Worm (Caenorhabditis elegans) whole organism, young adult: ENCODE measurements around the gene F54D10.4.

Experiments used
- C17E4.6 ChIP-seq: fragments of 200-800 bp; sonication (Bioruptor generic); IDR thresholded peaks from 2 replicates; pipeline ENCODE4 v1.3.6; 2022; ENCODE audit warnings: missing genetic modification reagents, missing genetic modification characterization, missing compliant biosample characterization
- D2030.7 ChIP-seq: fragments of 200-800 bp; sonication (Bioruptor generic); IDR thresholded peaks from 2 replicates; pipeline ENCODE4 v1.3.6; 2022; ENCODE audit warnings: missing genetic modification reagents, missing genetic modification characterization, missing compliant biosample characterization
- F23B12.7 ChIP-seq: sonication (generic microtip); optimal IDR thresholded peaks from 2 replicates; lab custom pipeline; 2017; ENCODE audit warnings: missing genetic modification characterization, mild to moderate bottlenecking, missing compliant biosample characterization, antibody characterized with exemption, moderate library complexity; ENCODE audit not compliant: insufficient read depth
- F52B5.7 ChIP-seq: sonication (generic microtip); optimal IDR thresholded peaks from 2 replicates; lab custom pipeline; 2016; ENCODE audit warnings: mild to moderate bottlenecking, missing genetic modification characterization, missing compliant biosample characterization
- K12H6.12 ChIP-seq: fragments of 200-800 bp; sonication (Bioruptor generic); optimal IDR thresholded peaks from 2 replicates; lab custom pipeline; 2018; ENCODE audit warnings: mild to moderate bottlenecking, missing genetic modification characterization, missing compliant biosample characterization
- Y53G8AR.9 ChIP-seq: fragments of 200-800 bp; sonication (Bioruptor generic); conservative IDR thresholded peaks from 2 replicates; pipeline ENCODE4 v1.3.6; 2022; ENCODE audit warnings: missing genetic modification reagents, missing genetic modification characterization, missing compliant biosample characterization
- Y67H2A.10 ChIP-seq: fragments of 200-800 bp; sonication (Bioruptor generic); conservative IDR thresholded peaks from 2 replicates; pipeline ENCODE4 v1.3.6; 2022; ENCODE audit warnings: missing genetic modification reagents, missing genetic modification characterization, missing compliant biosample characterization
- ZK185.1 ChIP-seq: sonication (generic microtip); optimal IDR thresholded peaks from 2 replicates; lab custom pipeline; 2016; ENCODE audit warnings: mild to moderate bottlenecking, missing genetic modification characterization, missing compliant biosample characterization; ENCODE audit not compliant: poor library complexity, severe bottlenecking
- attf-3 ChIP-seq: fragments of 200-800 bp; sonication (Bioruptor generic); conservative IDR thresholded peaks from 2 replicates; pipeline ENCODE4 v1.3.6; 2022; ENCODE audit warnings: missing genetic modification reagents, missing genetic modification characterization, missing compliant biosample characterization
- attf-5 ChIP-seq: fragments of 200-800 bp; sonication (Bioruptor generic); optimal IDR thresholded peaks from 2 replicates; lab custom pipeline; 2018; ENCODE audit warnings: mild to moderate bottlenecking, missing genetic modification characterization, missing compliant biosample characterization
- bed-1 ChIP-seq: fragments of 200-800 bp; sonication (Bioruptor generic); IDR thresholded peaks from 2 replicates; pipeline ENCODE4 v1.3.6; 2022; ENCODE audit warnings: missing genetic modification reagents, missing genetic modification characterization, missing compliant biosample characterization
- bed-2 ChIP-seq: fragments of 200-800 bp; sonication (Bioruptor generic); IDR thresholded peaks from 2 replicates; pipeline ENCODE4 v1.3.6; 2022; ENCODE audit warnings: missing genetic modification reagents, missing genetic modification characterization, missing compliant biosample characterization
- ccch-3 ChIP-seq: fragments of 200-800 bp; sonication (Bioruptor generic); optimal IDR thresholded peaks from 2 replicates; lab custom pipeline; 2018; ENCODE audit warnings: mild to moderate bottlenecking, missing genetic modification characterization, missing compliant biosample characterization
- cebp-2 ChIP-seq: fragments of 200-800 bp; sonication (Bioruptor generic); IDR thresholded peaks from 2 replicates; pipeline ENCODE4 v1.3.6; 2022; ENCODE audit warnings: missing genetic modification characterization, missing compliant biosample characterization
- ceh-40 ChIP-seq: fragments of 200-800 bp; sonication (Bioruptor generic); IDR thresholded peaks from 2 replicates; pipeline ENCODE4 v1.3.6; 2022; ENCODE audit warnings: missing genetic modification characterization, missing compliant biosample characterization
- ceh-58 ChIP-seq: fragments of 200-800 bp; sonication (Bioruptor generic); IDR thresholded peaks from 2 replicates; pipeline ENCODE4 v1.3.6; 2022; ENCODE audit warnings: missing genetic modification characterization, missing compliant biosample characterization
- dox-1 ChIP-seq: fragments of 200-800 bp; sonication (Bioruptor generic); IDR thresholded peaks from 2 replicates; pipeline ENCODE4 v1.3.6; 2022; ENCODE audit warnings: missing genetic modification reagents, missing genetic modification characterization, missing compliant biosample characterization
- him-1 ChIP-seq: sonication (generic microtip); optimal IDR thresholded peaks from 2 replicates; lab custom pipeline; 2016; ENCODE audit warnings: missing genotype, missing genetic modification reagents, missing genetic modification characterization, missing compliant biosample characterization
- hmg-1.2 ChIP-seq: fragments of 200-800 bp; sonication (Bioruptor generic); IDR thresholded peaks from 2 replicates; pipeline ENCODE4 v1.3.6; 2022; ENCODE audit warnings: missing genetic modification reagents, missing genetic modification characterization, missing compliant biosample characterization
- hrde-1 ChIP-seq: sonication (generic microtip); optimal IDR thresholded peaks from 2 replicates; lab custom pipeline; 2016; ENCODE audit warnings: missing genetic modification characterization, mild to moderate bottlenecking, missing compliant biosample characterization, moderate library complexity, missing genotype, missing genetic modification reagents, borderline replicate concordance
- hsf-1 ChIP-seq: fragments of 200-800 bp; sonication (Bioruptor generic); IDR thresholded peaks from 2 replicates; pipeline ENCODE4 v1.3.6; 2022; ENCODE audit warnings: missing genetic modification reagents, missing genetic modification characterization, missing compliant biosample characterization
- lin-40 ChIP-seq: sonication (generic microtip); optimal IDR thresholded peaks from 2 replicates; lab custom pipeline; 2016; ENCODE audit warnings: missing genetic modification characterization, mild to moderate bottlenecking, missing compliant biosample characterization, missing genotype, missing genetic modification reagents
- lin-54 ChIP-seq: fragments of 200-800 bp; sonication (Bioruptor generic); optimal IDR thresholded peaks from 2 replicates; lab custom pipeline; 2018; ENCODE audit warnings: mild to moderate bottlenecking, missing genetic modification characterization, missing compliant biosample characterization
- lsy-27 ChIP-seq: sonication (generic microtip); optimal IDR thresholded peaks from 2 replicates; lab custom pipeline; 2017; ENCODE audit warnings: missing genetic modification characterization, mild to moderate bottlenecking, missing compliant biosample characterization, antibody characterized with exemption, missing genotype, borderline replicate concordance; ENCODE audit not compliant: insufficient read depth
- madf-10 ChIP-seq: sonication (generic microtip); optimal IDR thresholded peaks from 2 replicates; lab custom pipeline; 2016; ENCODE audit warnings: mild to moderate bottlenecking, missing genetic modification characterization, missing compliant biosample characterization
- nfyb-1 ChIP-seq: fragments of 200-800 bp; sonication (Bioruptor generic); IDR thresholded peaks from 2 replicates; pipeline ENCODE4 v1.3.6; 2022; ENCODE audit warnings: missing genetic modification reagents, missing genetic modification characterization, missing compliant biosample characterization
- nhr-80 ChIP-seq: sonication (generic microtip); optimal IDR thresholded peaks from 2 replicates; lab custom pipeline; 2016; ENCODE audit warnings: missing genetic modification characterization, missing compliant biosample characterization
- pbrm-1 ChIP-seq: fragments of 200-800 bp; sonication (Bioruptor generic); IDR thresholded peaks from 2 replicates; pipeline ENCODE4 v1.3.6; 2022; ENCODE audit warnings: missing genetic modification reagents, missing genetic modification characterization, missing compliant biosample characterization
- pha-4 ChIP-seq: fragments of 150-350 bp; sonication (generic microtip); optimal IDR thresholded peaks from 2 replicates; lab custom pipeline; 2014; ENCODE audit warnings: missing biosample characterization, missing genetic modification reagents, missing genetic modification characterization
- sdz-38 ChIP-seq: sonication (generic microtip); optimal IDR thresholded peaks from 2 replicates; lab custom pipeline; 2016; ENCODE audit warnings: missing genotype, missing genetic modification characterization, missing compliant biosample characterization
- snpc-4 ChIP-seq, 5 experiments: fragments of 150-350 bp in 1 of 5; sonication (generic microtip) in 4 of 5; optimal IDR thresholded peaks; 2 replicates each; lab custom pipeline; 2014 to 2018; ENCODE audit warnings: missing genetic modification characterization in 5 of 5, missing biosample characterization in 3 of 5, antibody characterized with exemption in 2 of 5, mild to moderate bottlenecking in 2 of 5, missing compliant biosample characterization in 2 of 5, missing genotype in 2 of 5, moderate library complexity in 2 of 5, missing genetic modification reagents in 1 of 5
- somi-1 ChIP-seq: fragments of 200-800 bp; sonication (Bioruptor generic); optimal IDR thresholded peaks from 2 replicates; lab custom pipeline; 2018; ENCODE audit warnings: mild to moderate bottlenecking, missing genetic modification characterization, missing compliant biosample characterization
- sptf-2 ChIP-seq: fragments of 200-800 bp; sonication (Bioruptor generic); optimal IDR thresholded peaks from 2 replicates; lab custom pipeline; 2018; ENCODE audit warnings: mild to moderate bottlenecking, missing genetic modification characterization, missing compliant biosample characterization
- tbp1 ChIP-seq: fragments of 200-800 bp; sonication (Bioruptor generic); optimal IDR thresholded peaks from 2 replicates; lab custom pipeline; 2018; ENCODE audit warnings: mild to moderate bottlenecking, missing genetic modification characterization, missing compliant biosample characterization
- tbx-9 ChIP-seq: sonication (generic microtip); optimal IDR thresholded peaks from 2 replicates; lab custom pipeline; 2016; ENCODE audit warnings: borderline replicate concordance, missing genetic modification characterization, inconsistent platforms, missing compliant biosample characterization
- tlf-1 ChIP-seq: fragments of 200-800 bp; sonication (Bioruptor generic); optimal IDR thresholded peaks from 2 replicates; lab custom pipeline; 2018; ENCODE audit warnings: mild to moderate bottlenecking, missing genetic modification characterization, missing compliant biosample characterization
- zim-3 ChIP-seq: sonication (generic microtip); optimal IDR thresholded peaks from 2 replicates; lab custom pipeline; 2017; ENCODE audit warnings: mild to moderate bottlenecking, missing genetic modification characterization, moderate library complexity, missing compliant biosample characterization
- ztf-25 ChIP-seq: fragments of 200-800 bp; sonication (Bioruptor generic); IDR thresholded peaks from 2 replicates; pipeline ENCODE4 v1.3.6; 2022; ENCODE audit warnings: missing genetic modification reagents, missing genetic modification characterization, missing compliant biosample characterization

The F54D10.4 gene

ce11 chrII:3829623-3830022, 22.8 kb upstream of the F54D10.4 start:
- TF ChIP-seq ceh-40 (no peak), pbrm-1 (GFP tag; lab: Robert Waterston, UW) (no peak), madf-10 (no peak), attf-3 (GFP tag; lab: Robert Waterston, UW) (no peak), tlf-1 (GFP tag; lab: Kevin White, UChicago) (no peak), tbx-9 (no peak), somi-1 (GFP tag; lab: Kevin White, UChicago) (no peak), dox-1 (no peak), sdz-38 (no peak), attf-5 (GFP tag; lab: Kevin White, UChicago) (no peak), bed-1 (GFP tag; lab: Robert Waterston, UW) (no peak), bed-2 (GFP tag; lab: Robert Waterston, UW) (no peak), ceh-58 (GFP tag; lab: Robert Waterston, UW) (no peak), him-1 (no peak)
- TF ChIP-seq, all 124 proteins: peak for 0

ce11 chrII:3827801-3828200, 20.9 kb upstream of the F54D10.4 start, which contains the start of gene F54D10.8:
F54D10.8 (minus strand) TSS chrII:3827901.
- no peak for TF ChIP-seq ccch-3 (GFP tag; lab: Kevin White, UChicago)
- no peak for TF ChIP-seq K12H6.12 (tag; lab: Kevin White, UChicago)
- no peak for TF ChIP-seq zim-3
- TF ChIP-seq ZK185.1 (tag; lab: Kevin White, UChicago) = no peak
- no peak for TF ChIP-seq C17E4.6 (GFP tag; lab: Robert Waterston, UW)
- TF ChIP-seq D2030.7 (GFP tag; lab: Robert Waterston, UW) = no peak
- no peak for TF ChIP-seq Y53G8AR.9 (GFP tag; lab: Robert Waterston, UW)
- TF ChIP-seq hmg-1.2 (GFP tag; lab: Robert Waterston, UW) = no peak
- TF ChIP-seq sptf-2 (GFP tag; lab: Kevin White, UChicago) = no peak
- TF ChIP-seq nhr-80 (tag; lab: Kevin White, UChicago) = no peak
- TF ChIP-seq pbrm-1 (GFP tag; lab: Robert Waterston, UW) = no peak
- no peak for TF ChIP-seq tbp1 (GFP tag; lab: Kevin White, UChicago)
- TF ChIP-seq snpc-4 (GFP tag; optimal IDR thresholded peaks at IDR 0.05; lab: Kevin White, UChicago) = no peak
- TF ChIP-seq snpc-4 (tag; optimal IDR thresholded peaks at IDR 0.05; lab: Kevin White, UChicago) = no peak
- TF ChIP-seq cebp-2 (GFP tag; lab: Robert Waterston, UW) = no peak
- no peak for TF ChIP-seq F52B5.7 (tag; lab: Kevin White, UChicago)
- no peak for TF ChIP-seq hsf-1 (GFP tag; lab: Robert Waterston, UW)
- TF ChIP-seq ztf-25 (GFP tag; lab: Robert Waterston, UW) = no peak
- no peak for TF ChIP-seq lin-40 (tag; lab: Kevin White, UChicago)
- no peak for TF ChIP-seq pha-4 (tag; lab: Kevin White, UChicago)
- no peak for TF ChIP-seq hrde-1

ce11 chrII:3823855-3824254, 17.0 kb upstream of the F54D10.4 start, which contains the start of gene skr-15:
skr-15 (plus strand) TSS chrII:3824155.
- TF ChIP-seq Y67H2A.10 = no peak
- TF ChIP-seq lsy-27 (tag; lab: Kevin White, UChicago) = no peak
- TF ChIP-seq F23B12.7 (tag; lab: Kevin White, UChicago) = no peak
- TF ChIP-seq lin-54 (GFP tag; lab: Kevin White, UChicago) = no peak
- TF ChIP-seq nfyb-1 (GFP tag; lab: Robert Waterston, UW) = no peak
